Fruit fly (Drosophila melanogaster): ENCODE measurements around the gene CG12316.

Gene CG12316

dm6 chr3L:15116536-15116935, 20.2 kb downstream of the CG12316 start, which contains the start of gene Cep135 (continued):
- TF ChIP-seq pzg (GFP tag; optimal IDR thresholded peaks at IDR 0.05), result peak; percentile 71
- TF ChIP-seq Mad (GFP tag; optimal IDR thresholded peaks at IDR 0.05), result no peak
- TF ChIP-seq Side (GFP tag; optimal IDR thresholded peaks at IDR 0.05), result no peak
- TF ChIP-seq sug (tag; optimal IDR thresholded peaks at IDR 0.05), result no peak
- TF ChIP-seq CG10565 (GFP tag; optimal IDR thresholded peaks at IDR 0.05), result no peak
- TF ChIP-seq CG11247 (GFP tag; IDR thresholded peaks at IDR 0.05), result no peak
- TF ChIP-seq CkIIα-i1 (GFP tag; IDR thresholded peaks at IDR 0.05), result no peak
- no peak for TF ChIP-seq nmo (GFP tag; optimal IDR thresholded peaks at IDR 0.05)
- TF ChIP-seq dpn (GFP tag; optimal IDR thresholded peaks at IDR 0.05), result no peak
- TF ChIP-seq nau (GFP tag; optimal IDR thresholded peaks at IDR 0.05), result no peak
- TF ChIP-seq kni (GFP tag; optimal IDR thresholded peaks at IDR 0.05), result no peak
- TF ChIP-seq CG13287 (GFP tag; IDR thresholded peaks at IDR 0.05; ENCODE audit: partially characterized antibody), result peak; percentile 96
- no peak for TF ChIP-seq Dek (tag; optimal IDR thresholded peaks at IDR 0.05)
- TF ChIP-seq CG2678 (tag; optimal IDR thresholded peaks at IDR 0.05), result no peak
- no peak for TF ChIP-seq da (GFP tag; optimal IDR thresholded peaks at IDR 0.05)
- TF ChIP-seq gce (GFP tag; IDR thresholded peaks at IDR 0.05), result no peak
- TF ChIP-seq Ets97D (GFP tag; optimal IDR thresholded peaks at IDR 0.05), result peak; percentile 23
- no peak for TF ChIP-seq cas (GFP tag; IDR thresholded peaks at IDR 0.05)
- no peak for TF ChIP-seq cad (GFP tag; optimal IDR thresholded peaks at IDR 0.05)
- TF ChIP-seq CoRest (tag; optimal IDR thresholded peaks at IDR 0.05), result no peak
- TF ChIP-seq pb (GFP tag; optimal IDR thresholded peaks at IDR 0.05), result no peak
- TF ChIP-seq CG12299 (tag; optimal IDR thresholded peaks at IDR 0.05), result no peak
- no peak for TF ChIP-seq CG15269 (tag; optimal IDR thresholded peaks at IDR 0.05)
- TF ChIP-seq CG12155 (GFP tag; optimal IDR thresholded peaks at IDR 0.05), result no peak
- no peak for TF ChIP-seq fd96Cb (tag; optimal IDR thresholded peaks at IDR 0.05)
- TF ChIP-seq toy (GFP tag; IDR thresholded peaks at IDR 0.05), result no peak
- TF ChIP-seq CG31441 (GFP tag; IDR thresholded peaks at IDR 0.05), result no peak
- no peak for TF ChIP-seq lilli (GFP tag; optimal IDR thresholded peaks at IDR 0.05)
- TF ChIP-seq btn (GFP tag; optimal IDR thresholded peaks at IDR 0.05), result no peak
- no peak for TF ChIP-seq ash1 (GFP tag; optimal IDR thresholded peaks at IDR 0.05)
- TF ChIP-seq trem (tag; optimal IDR thresholded peaks at IDR 0.05), result peak; percentile 71
- TF ChIP-seq ttk (GFP tag; IDR thresholded peaks at IDR 0.05), result no peak
- peak; percentile 93 for TF ChIP-seq zen2 (GFP tag; IDR thresholded peaks at IDR 0.05; ENCODE audit: partially characterized antibody)
- TF ChIP-seq CG14710 (tag; optimal IDR thresholded peaks at IDR 0.05), result peak; percentile 54
- no peak for TF ChIP-seq wdn (GFP tag; IDR thresholded peaks at IDR 0.05)
- peak; percentile 100 for TF ChIP-seq CG15601 (tag; optimal IDR thresholded peaks at IDR 0.05)
- no peak for TF ChIP-seq CG8924 (tag; optimal IDR thresholded peaks at IDR 0.05)
- no peak for TF ChIP-seq CG10321 (GFP tag; IDR thresholded peaks at IDR 0.05)
- TF ChIP-seq CG16813 (GFP tag; IDR thresholded peaks at IDR 0.05; ENCODE audit: partially characterized antibody), result peak; percentile 83
- TF ChIP-seq CG8944 (GFP tag; optimal IDR thresholded peaks at IDR 0.05), result no peak
- TF ChIP-seq CG6791 (GFP tag; IDR thresholded peaks at IDR 0.05; ENCODE audit: partially characterized antibody), result peak; percentile 90
- no peak for TF ChIP-seq CG12236 (GFP tag; optimal IDR thresholded peaks at IDR 0.05)
- TF ChIP-seq grau (tag; optimal IDR thresholded peaks at IDR 0.05), result no peak
- TF ChIP-seq Nf-YA (GFP tag; IDR thresholded peaks at IDR 0.05), result no peak
- TF ChIP-seq z (GFP tag; IDR thresholded peaks at IDR 0.05), result no peak
- TF ChIP-seq CG15073 (GFP tag; optimal IDR thresholded peaks at IDR 0.05), result no peak
- no peak for TF ChIP-seq CG1602 (GFP tag; optimal IDR thresholded peaks at IDR 0.05)
- no peak for TF ChIP-seq CG7271 (tag; optimal IDR thresholded peaks at IDR 0.05)
- TF ChIP-seq Med (GFP tag), result no peak
- TF ChIP-seq Sry-δ (GFP tag; optimal IDR thresholded peaks at IDR 0.05), result peak; percentile 60
- no peak for TF ChIP-seq CG6813 (GFP tag; optimal IDR thresholded peaks at IDR 0.05)
- no peak for TF ChIP-seq repo (GFP tag; optimal IDR thresholded peaks at IDR 0.05)
